Worm (Caenorhabditis elegans): ENCODE data around the gene K07F5.22.

K07F5.22 gene

ce11 chrIV:9899227-9899626 lies 34.3 kb downstream of the K07F5.22 start:
- TF ChIP-seq attf-3 (GFP tag; conservative IDR thresholded peaks at IDR 0.05) (no peak), bed-2 (GFP tag; IDR thresholded peaks at IDR 0.05) (no peak), zim-3 (tag; optimal IDR thresholded peaks at IDR 0.05) (no peak), dpl-1 (GFP tag; optimal IDR thresholded peaks at IDR 0.05) (no peak), Y95B8A.8 (GFP tag; IDR thresholded peaks at IDR 0.05) (no peak), nfyb-1 (GFP tag; IDR thresholded peaks at IDR 0.05) (no peak), hmg-1.2 (GFP tag; IDR thresholded peaks at IDR 0.05) (peak; percentile 94), lin-26 (GFP tag; IDR thresholded peaks at IDR 0.05) (no peak), let-607 (tag; optimal IDR thresholded peaks at IDR 0.05) (peak; percentile 78 to 85), lir-1 (GFP tag; conservative IDR thresholded peaks at IDR 0.05) (no peak), Y56A3A.18 (GFP tag; IDR thresholded peaks at IDR 0.05) (no peak), mcd-1 (GFP tag; IDR thresholded peaks at IDR 0.05) (peak; percentile 52), ceh-79 (tag; optimal IDR thresholded peaks at IDR 0.05) (no peak)

ce11 chrIV:9903608-9904007 lies 38.7 kb downstream of the K07F5.22 start, which contains the start of gene best-13:
best-13 (plus strand) TSS chrIV:9903908.
- TF ChIP-seq ztf-25 (GFP tag; IDR thresholded peaks at IDR 0.05), result no peak
- TF ChIP-seq ztf-28 (GFP tag; IDR thresholded peaks at IDR 0.05), result no peak
- no peak for TF ChIP-seq bed-1 (GFP tag; IDR thresholded peaks at IDR 0.05)
- no peak for TF ChIP-seq nhr-179 (tag; optimal IDR thresholded peaks at IDR 0.05)

- TF ChIP-seq egl-18 (GFP tag; IDR thresholded peaks at IDR 0.05) (no peak), cebp-2 (GFP tag; IDR thresholded peaks at IDR 0.05) (no peak), madf-10 (tag; optimal IDR thresholded peaks at IDR 0.05) (no peak), die-1 (tag; optimal IDR thresholded peaks at IDR 0.05) (no peak), cebp-1 (GFP tag; IDR thresholded peaks at IDR 0.05) (no peak), cebp-1 (tag; optimal IDR thresholded peaks at IDR 0.05) (no peak), snpc-1.1 (tag; optimal IDR thresholded peaks at IDR 0.05; ENCODE audit: insufficient read depth) (no peak), T07F8.4 (tag; optimal IDR thresholded peaks at IDR 0.05) (no peak), F49E8.2 (tag; optimal IDR thresholded peaks at IDR 0.05; ENCODE audit: insufficient read depth) (no peak), sdz-38 (tag; optimal IDR thresholded peaks at IDR 0.05) (no peak), ceh-91 (GFP tag; IDR thresholded peaks at IDR 0.05) (no peak), let-607 (tag; optimal IDR thresholded peaks at IDR 0.05) (no peak), ceh-79 (tag; optimal IDR thresholded peaks at IDR 0.05) (no peak), rpc-1 (optimal IDR thresholded peaks at IDR 0.05) (no peak), rpc-1 (tag; optimal IDR thresholded peaks at IDR 0.05) (no peak), F55B11.4 (tag; optimal IDR thresholded peaks at IDR 0.05; ENCODE audit: borderline replicate concordance, insufficient read depth) (no peak), lag-1 (GFP tag; IDR thresholded peaks at IDR 0.05) (no peak)
Measured at ce11 chrIV:9913064-9913463, 48.2 kb downstream of the K07F5.22 start.

- TF ChIP-seq zfh-2 (GFP tag; conservative IDR thresholded peaks at IDR 0.05), result peak; percentile 67
- no peak for TF ChIP-seq nhr-120 (GFP tag; IDR thresholded peaks at IDR 0.05)
Measured at ce11 chrIV:9915128-9915527, 50.2 kb downstream of the K07F5.22 start.
